Worm (Caenorhabditis elegans) whole organism, L3 larva: ENCODE measurements around the gene T04A6.2.

Source experiments
- R02D3.7 ChIP-seq: fragments of 150-350 bp; optimal IDR thresholded peaks from 2 replicates; lab custom pipeline; 2014; ENCODE audit warnings: missing biosample characterization, missing genetic modification characterization
- ZK546.5 ChIP-seq: sonication (generic microtip); optimal IDR thresholded peaks from 2 replicates; lab custom pipeline; 2017; ENCODE audit warnings: missing biosample characterization, missing genetic modification characterization
- aly-2 ChIP-seq: fragments of 150-350 bp; optimal IDR thresholded peaks from 2 replicates; lab custom pipeline; 2014; ENCODE audit warnings: missing biosample characterization, missing genetic modification characterization
- ama-1 ChIP-seq: fragments of 150-350 bp; optimal IDR thresholded peaks from 2 replicates; lab custom pipeline; 2018
- ceh-28 ChIP-seq: fragments of 150-350 bp; optimal IDR thresholded peaks from 2 replicates; lab custom pipeline; 2014; ENCODE audit warnings: missing biosample characterization, missing genetic modification reagents, missing genetic modification characterization
- ceh-82 ChIP-seq: fragments of 150-350 bp; optimal IDR thresholded peaks from 2 replicates; lab custom pipeline; 2014; ENCODE audit warnings: missing biosample characterization, missing genetic modification characterization
- ceh-9 ChIP-seq: sonication (generic microtip); optimal IDR thresholded peaks from 2 replicates; lab custom pipeline; 2018; ENCODE audit warnings: missing biosample characterization, missing genetic modification characterization
- egl-27 ChIP-seq: sonication (generic microtip); optimal IDR thresholded peaks from 4 replicates; lab custom pipeline; 2017; ENCODE audit warnings: missing biosample characterization, missing genetic modification reagents, missing genetic modification characterization
- egl-5 ChIP-seq: fragments of 150-350 bp; optimal IDR thresholded peaks from 2 replicates; lab custom pipeline; 2017; ENCODE audit warnings: missing biosample characterization, missing genetic modification reagents, missing genetic modification characterization, inconsistent platforms
- elt-1 ChIP-seq: fragments of 150-350 bp; optimal IDR thresholded peaks from 2 replicates; lab custom pipeline; 2014; ENCODE audit warnings: missing biosample characterization, missing genetic modification characterization
- elt-2 ChIP-seq: sonication (generic microtip); optimal IDR thresholded peaks from 2 replicates; lab custom pipeline; 2016; ENCODE audit warnings: missing genetic modification reagents, mild to moderate bottlenecking, missing genetic modification characterization, missing compliant biosample characterization
- elt-3 ChIP-seq, 3 experiments: fragments of 150-350 bp in 1 of 3; sonication (generic microtip) in 2 of 3; optimal IDR thresholded peaks; 2 replicates in 2 of 3; 4 replicates in 1 of 3; lab custom pipeline; 2014 to 2017; ENCODE audit warnings: missing biosample characterization in 3 of 3, missing genetic modification characterization in 3 of 3
- fos-1 ChIP-seq: fragments of 150-350 bp; optimal IDR thresholded peaks from 2 replicates; lab custom pipeline; 2014; ENCODE audit warnings: missing biosample characterization, missing genetic modification characterization
- jun-1 ChIP-seq: fragments of 150-350 bp; optimal IDR thresholded peaks from 2 replicates; lab custom pipeline; 2014; ENCODE audit warnings: missing biosample characterization, missing genetic modification reagents, missing genetic modification characterization
- lin-39 ChIP-seq: fragments of 150-350 bp; optimal IDR thresholded peaks from 2 replicates; lab custom pipeline; 2018; ENCODE audit warnings: missing biosample characterization, missing genetic modification reagents, missing genetic modification characterization
- lsy-12 ChIP-seq: sonication (generic microtip); optimal IDR thresholded peaks from 2 replicates; lab custom pipeline; 2016; ENCODE audit warnings: mild to moderate bottlenecking, missing genetic modification characterization, missing compliant biosample characterization
- mdl-1 ChIP-seq: fragments of 150-350 bp; optimal IDR thresholded peaks from 2 replicates; lab custom pipeline; 2014; ENCODE audit warnings: missing biosample characterization, missing genetic modification characterization
- mml-1 ChIP-seq: fragments of 150-350 bp; sonication (generic microtip); optimal IDR thresholded peaks from 3 replicates; lab custom pipeline; 2014; ENCODE audit warnings: missing biosample characterization, missing genetic modification characterization
- nfya-1 ChIP-seq: sonication (generic microtip); optimal IDR thresholded peaks from 2 replicates; lab custom pipeline; 2017; ENCODE audit warnings: missing genetic modification characterization, mild to moderate bottlenecking, missing compliant biosample characterization, antibody characterized with exemption, moderate library complexity; ENCODE audit not compliant: insufficient read depth
- nhr-23 ChIP-seq: fragments of 150-350 bp; optimal IDR thresholded peaks from 2 replicates; lab custom pipeline; 2014; ENCODE audit warnings: missing biosample characterization, missing genetic modification reagents, missing genetic modification characterization
- nhr-237 ChIP-seq: fragments of 150-350 bp; optimal IDR thresholded peaks from 2 replicates; lab custom pipeline; 2014; ENCODE audit warnings: missing biosample characterization, missing genetic modification characterization
- nhr-25 ChIP-seq: sonication (generic microtip); optimal IDR thresholded peaks from 2 replicates; lab custom pipeline; 2017; ENCODE audit warnings: missing biosample characterization, missing genetic modification characterization
- nhr-28 ChIP-seq: fragments of 150-350 bp; optimal IDR thresholded peaks from 2 replicates; lab custom pipeline; 2014; ENCODE audit warnings: missing biosample characterization, missing genetic modification characterization
- nhr-43 ChIP-seq: sonication (generic microtip); optimal IDR thresholded peaks from 2 replicates; lab custom pipeline; 2016; ENCODE audit warnings: mild to moderate bottlenecking, missing genetic modification characterization, missing compliant biosample characterization; ENCODE audit not compliant: poor library complexity, severe bottlenecking
- nhr-67 ChIP-seq: fragments of 150-350 bp; optimal IDR thresholded peaks from 2 replicates; lab custom pipeline; 2014; ENCODE audit warnings: missing biosample characterization, missing genetic modification characterization
- nhr-76 ChIP-seq: fragments of 150-350 bp; sonication (generic microtip); optimal IDR thresholded peaks from 5 replicates; lab custom pipeline; 2014; ENCODE audit warnings: missing biosample characterization, missing genetic modification characterization
- nhr-77 ChIP-seq: fragments of 150-350 bp; optimal IDR thresholded peaks from 2 replicates; lab custom pipeline; 2014; ENCODE audit warnings: missing biosample characterization, missing genetic modification characterization
- pha-4 ChIP-seq: fragments of 150-350 bp; optimal IDR thresholded peaks from 2 replicates; lab custom pipeline; 2014; ENCODE audit warnings: missing biosample characterization, missing genetic modification reagents, missing genetic modification characterization
- pqm-1 ChIP-seq: fragments of 150-350 bp; optimal IDR thresholded peaks from 2 replicates; lab custom pipeline; 2017; ENCODE audit warnings: missing biosample characterization, missing genetic modification characterization, inconsistent platforms
- sea-2 ChIP-seq: fragments of 150-350 bp; sonication (generic microtip); optimal IDR thresholded peaks from 4 replicates; lab custom pipeline; 2014; ENCODE audit warnings: missing biosample characterization, missing genetic modification reagents, missing genetic modification characterization
- skn-1 ChIP-seq: fragments of 150-350 bp; optimal IDR thresholded peaks from 2 replicates; lab custom pipeline; 2014; ENCODE audit warnings: missing biosample characterization, missing genetic modification characterization
- unc-62 ChIP-seq: fragments of 150-350 bp; sonication (generic microtip); optimal IDR thresholded peaks from 4 replicates; lab custom pipeline; 2014; ENCODE audit warnings: missing biosample characterization, missing genetic modification reagents, missing genetic modification characterization
- ztf-11 ChIP-seq: fragments of 150-350 bp; optimal IDR thresholded peaks from 2 replicates; lab custom pipeline; 2014; ENCODE audit warnings: missing biosample characterization, missing genetic modification characterization

T04A6.2 gene

ce11 chrIII:7643084-7643483 lies 28.5 kb downstream of the T04A6.2 start, which contains the start of gene upp-1:
TSS of gene upp-1 (minus strand) at chrIII:7643101.
- no peak for TF ChIP-seq nhr-28 (tag; lab: Kevin White, UChicago)
- TF ChIP-seq egl-5: no peak
- peak; percentile 36 for TF ChIP-seq nfya-1 (tag; lab: Kevin White, UChicago)
- no peak for TF ChIP-seq ceh-82 (tag; lab: Kevin White, UChicago)
- TF ChIP-seq nhr-43 (tag; lab: Kevin White, UChicago): peak; percentile 20
- TF ChIP-seq, all 47 proteins: peak for 2

DNA sequence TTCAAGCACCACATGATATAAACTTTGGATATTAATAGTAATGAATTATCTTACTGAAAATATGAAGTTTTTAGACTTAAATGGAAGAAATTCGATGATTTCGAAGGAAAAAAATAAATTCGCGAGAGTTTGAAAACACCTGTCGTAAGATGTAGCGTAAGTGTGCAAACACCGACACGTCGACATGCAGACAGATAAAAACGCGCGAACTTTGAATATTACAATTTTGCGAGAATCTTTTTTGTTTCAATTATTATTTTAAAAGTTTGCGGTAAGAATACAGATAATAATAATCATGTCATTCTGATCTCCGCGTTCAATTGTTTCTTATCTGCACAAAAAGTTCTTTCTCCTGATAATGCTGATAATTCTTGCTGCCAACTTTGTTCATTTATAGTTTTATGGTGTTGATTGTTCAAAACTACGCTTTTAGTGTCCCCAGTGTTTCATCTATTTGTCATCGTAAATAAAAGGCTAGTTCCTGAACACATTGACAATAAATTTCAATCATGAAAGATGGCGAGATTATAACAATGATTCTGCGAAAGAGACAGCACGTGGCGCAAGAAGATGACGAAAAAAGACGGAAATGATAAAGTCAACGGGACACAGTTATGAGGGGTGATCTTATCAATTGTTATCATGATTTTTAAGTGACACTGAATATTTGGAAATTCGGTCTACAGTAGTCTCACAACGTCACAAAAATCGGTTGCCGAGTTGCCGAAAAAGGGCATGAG lies 29.4 kb downstream of the T04A6.2 start:
- TF ChIP-seq mml-1 (tag; lab: Kevin White, UChicago) (no peak), ama-1 (lab: Kevin White, UChicago) (no peak), nhr-25 (tag; lab: Kevin White, UChicago) (peak; percentile 35), elt-1 (tag; lab: Kevin White, UChicago) (no peak), elt-2 (tag; lab: Kevin White, UChicago) (peak; percentile 99), jun-1 (tag; lab: Kevin White, UChicago) (no peak), nhr-43 (tag; lab: Kevin White, UChicago) (peak; percentile 57), skn-1 (tag; lab: Kevin White, UChicago) (peak; percentile 77), elt-3 (tag; optimal IDR thresholded peaks at IDR 0.05; lab: Kevin White, UChicago) (peak in 1 of 3 experiments; percentile 92), nhr-237 (tag; lab: Kevin White, UChicago) (no peak), nhr-23 (peak; percentile 28), R02D3.7 (tag; lab: Kevin White, UChicago) (no peak), fos-1 (tag; lab: Kevin White, UChicago) (no peak), pqm-1 (tag; lab: Kevin White, UChicago) (peak; percentile 83), mdl-1 (tag; lab: Kevin White, UChicago) (peak; percentile 34), ceh-9 (tag; lab: Kevin White, UChicago) (no peak), aly-2 (tag; lab: Kevin White, UChicago) (no peak), ceh-28 (tag; lab: Kevin White, UChicago) (no peak), nhr-28 (tag; lab: Kevin White, UChicago) (no peak), pha-4 (tag; lab: Kevin White, UChicago) (no peak)

ce11 chrIII:7645075-7645474 lies 30.4 kb downstream of the T04A6.2 start:
- TF ChIP-seq nhr-25 (tag; lab: Kevin White, UChicago) (peak; percentile 28), ZK546.5 (no peak), elt-1 (tag; lab: Kevin White, UChicago) (peak; percentile 89)

- TF ChIP-seq egl-5 (no peak), mdl-1 (tag; lab: Kevin White, UChicago) (no peak), aly-2 (tag; lab: Kevin White, UChicago) (no peak), ceh-28 (tag; lab: Kevin White, UChicago) (no peak), egl-27 (tag; lab: Kevin White, UChicago) (no peak), sea-2 (GFP tag; lab: Kevin White, UChicago) (no peak), nhr-76 (tag; lab: Kevin White, UChicago) (no peak), lin-39 (no peak), nhr-23 (no peak), ztf-11 (no peak), mml-1 (tag; lab: Kevin White, UChicago) (no peak)
- TF ChIP-seq, all 47 proteins: peak for 0
Measured at ce11 chrIII:7648841-7649240, 34.2 kb downstream of the T04A6.2 start.

DNA sequence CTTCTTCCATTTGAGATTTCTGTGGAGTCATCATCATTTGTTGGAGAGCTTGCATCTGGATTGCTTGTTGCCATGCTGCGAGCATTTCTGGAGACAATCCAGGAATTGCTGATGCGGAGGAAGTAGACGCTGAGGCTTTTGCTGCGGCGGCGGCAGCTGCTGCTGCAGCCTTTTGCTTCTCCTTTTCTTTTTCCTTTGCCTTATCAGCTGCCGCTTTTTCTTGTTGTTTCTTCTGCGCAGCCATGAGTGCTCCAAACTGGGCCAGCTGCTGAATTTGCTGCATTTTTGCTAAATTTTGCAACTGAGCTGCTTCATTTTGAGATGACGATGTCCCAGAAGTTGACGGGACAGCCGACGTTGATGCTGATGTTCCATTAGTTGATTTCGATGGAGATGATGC lies 40.9 kb downstream of the T04A6.2 start:
- TF ChIP-seq mml-1 (tag; lab: Kevin White, UChicago) (no peak), nhr-77 (no peak), lsy-12 (no peak), R02D3.7 (tag; lab: Kevin White, UChicago) (no peak), nfya-1 (tag; lab: Kevin White, UChicago) (no peak), unc-62 (GFP tag; lab: Kevin White, UChicago) (no peak), lin-39 (no peak), ama-1 (lab: Kevin White, UChicago) (no peak), nhr-28 (tag; lab: Kevin White, UChicago) (no peak), nhr-67 (tag; lab: Kevin White, UChicago) (no peak)
